Worm (Caenorhabditis elegans) whole organism, midembryonic: Measurements from ENCODE around the gene K02G10.15.

Experiments
- cog-1 ChIP-seq: sonication (generic microtip); optimal IDR thresholded peaks from 2 replicates; lab custom pipeline; 2016; ENCODE audit warnings: missing genetic modification characterization, missing compliant biosample characterization
- flt-1 ChIP-seq: fragments of 200-800 bp; sonication (Bioruptor generic); IDR thresholded peaks from 2 replicates; pipeline ENCODE4 v1.3.6; 2022; ENCODE audit warnings: missing genetic modification characterization, missing compliant biosample characterization
- klf-2 ChIP-seq: fragments of 200-800 bp; sonication (Bioruptor generic); conservative IDR thresholded peaks from 2 replicates; pipeline ENCODE4 v1.3.6; 2022; ENCODE audit warnings: missing genetic modification reagents, missing genetic modification characterization, missing compliant biosample characterization
- ztf-23 ChIP-seq: fragments of 200-800 bp; sonication (Bioruptor generic); IDR thresholded peaks from 2 replicates; pipeline ENCODE4 v1.3.6; 2022; ENCODE audit warnings: missing genetic modification reagents, missing genetic modification characterization, missing compliant biosample characterization

DNA sequence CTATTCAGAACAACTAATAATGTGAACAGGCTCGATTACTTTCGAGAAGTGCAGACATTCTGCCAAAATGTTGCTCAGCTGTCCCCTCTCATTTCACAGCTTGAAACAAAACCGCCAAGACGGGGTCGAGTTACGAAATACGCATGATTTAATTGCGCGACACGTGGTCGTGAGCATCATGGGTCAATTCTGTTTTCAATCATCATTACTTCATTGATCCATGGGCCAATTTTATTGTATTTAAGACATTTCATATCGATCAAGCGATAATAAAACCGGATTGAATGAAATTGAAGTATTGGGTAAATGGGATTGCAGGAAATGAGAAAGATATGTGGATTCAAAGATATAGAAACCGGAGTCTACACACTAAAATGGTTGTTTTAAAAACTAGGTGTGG, 29.6 kb downstream of the K02G10.15 start:
- TF ChIP-seq ztf-23, result no peak
- no peak for TF ChIP-seq flt-1 (GFP tag; lab: Robert Waterston, UW)
- no peak for TF ChIP-seq klf-2
- no peak for TF ChIP-seq cog-1
